Worm (Caenorhabditis elegans) whole organism, L2 larva: ENCODE data around the gene mdt-17.

Experiments
- ZK546.5 ChIP-seq: sonication (generic microtip); optimal IDR thresholded peaks from 2 replicates; lab custom pipeline; 2017; ENCODE audit warnings: missing biosample characterization, missing genetic modification characterization
- nhr-6 ChIP-seq: fragments of 150-350 bp; optimal IDR thresholded peaks from 2 replicates; lab custom pipeline; 2014; ENCODE audit warnings: missing biosample characterization, missing genetic modification characterization
- ztf-4 ChIP-seq: fragments of 150-350 bp; optimal IDR thresholded peaks from 2 replicates; lab custom pipeline; 2014; ENCODE audit warnings: missing biosample characterization, missing genetic modification characterization

DNA sequence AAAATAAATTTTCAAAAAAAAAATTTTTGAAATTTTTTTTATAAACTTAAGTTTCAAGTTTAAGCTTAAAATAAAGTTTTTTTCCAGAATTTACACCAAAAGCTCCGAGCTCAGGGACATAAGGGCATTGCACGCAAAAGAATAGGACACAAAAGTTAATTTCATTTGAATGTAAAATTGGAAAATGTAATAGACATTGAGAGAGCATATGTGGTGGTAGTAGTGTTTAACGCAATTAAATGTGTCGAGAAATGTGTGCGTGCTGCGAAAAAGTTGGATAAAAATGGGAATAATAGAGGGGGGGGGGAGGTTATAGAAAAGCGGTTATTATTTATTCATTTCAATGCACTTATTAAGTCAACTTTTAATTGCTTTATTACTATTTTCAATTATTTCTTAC, 46.4 kb downstream of the mdt-17 start:
- TF ChIP-seq ztf-4 (tag; lab: Kevin White, UChicago): no peak
- TF ChIP-seq ZK546.5 (tag; lab: Kevin White, UChicago): no peak
- no peak for TF ChIP-seq nhr-6 (tag; lab: Kevin White, UChicago)
